Worm (Caenorhabditis elegans): ENCODE data around the gene cpt-6.

cpt-6 gene

ce11 chrV:6458302-6458998, 35.3 kb downstream of the cpt-6 start:
- TF ChIP-seq sea-1 (GFP tag; conservative IDR thresholded peaks at IDR 0.05) (no peak), pes-1 (GFP tag; IDR thresholded peaks at IDR 0.05) (no peak), ceh-13 (GFP tag; optimal IDR thresholded peaks at IDR 0.05) (no peak), hmg-4 (GFP tag; optimal IDR thresholded peaks at IDR 0.05) (no peak), tbx-37 (GFP tag; conservative IDR thresholded peaks at IDR 0.05) (no peak), flt-1 (GFP tag; IDR thresholded peaks at IDR 0.05) (no peak), F13C5.2 (tag; optimal IDR thresholded peaks at IDR 0.05) (no peak), hmbx-1 (tag; optimal IDR thresholded peaks at IDR 0.05) (no peak), tra-4 (tag; optimal IDR thresholded peaks at IDR 0.05) (no peak), scrt-1 (GFP tag; IDR thresholded peaks at IDR 0.05) (no peak), ceh-36 (tag; optimal IDR thresholded peaks at IDR 0.05) (no peak), hnd-1 (tag; optimal IDR thresholded peaks at IDR 0.05) (no peak), B0310.2 (tag; optimal IDR thresholded peaks at IDR 0.05) (no peak), aly-1 (tag; optimal IDR thresholded peaks at IDR 0.05) (no peak), ets-7 (tag; optimal IDR thresholded peaks at IDR 0.05) (no peak)

ce11 chrV:6456903-6457302, 36.8 kb downstream of the cpt-6 start:
- no peak for TF ChIP-seq ets-7 (tag; optimal IDR thresholded peaks at IDR 0.05)
- no peak for TF ChIP-seq scrt-1 (GFP tag; IDR thresholded peaks at IDR 0.05)
- no peak for TF ChIP-seq tbx-37 (GFP tag; conservative IDR thresholded peaks at IDR 0.05)
- TF ChIP-seq flt-1 (GFP tag; IDR thresholded peaks at IDR 0.05), result no peak
- TF ChIP-seq tra-4 (tag; optimal IDR thresholded peaks at IDR 0.05), result no peak
- TF ChIP-seq F13C5.2 (tag; optimal IDR thresholded peaks at IDR 0.05), result no peak
- no peak for TF ChIP-seq sea-1 (GFP tag; conservative IDR thresholded peaks at IDR 0.05)
- no peak for TF ChIP-seq ceh-13 (GFP tag; optimal IDR thresholded peaks at IDR 0.05)
- no peak for TF ChIP-seq ama-1 (optimal IDR thresholded peaks at IDR 0.05)
- TF ChIP-seq pes-1 (GFP tag; IDR thresholded peaks at IDR 0.05), result no peak
- no peak for TF ChIP-seq B0310.2 (tag; optimal IDR thresholded peaks at IDR 0.05)
- TF ChIP-seq hmg-4 (GFP tag; optimal IDR thresholded peaks at IDR 0.05), result no peak
- no peak for TF ChIP-seq ceh-36 (tag; optimal IDR thresholded peaks at IDR 0.05)

- TF ChIP-seq hnd-1 (tag; optimal IDR thresholded peaks at IDR 0.05), result no peak
- TF ChIP-seq sea-1 (GFP tag; conservative IDR thresholded peaks at IDR 0.05), result no peak
- TF ChIP-seq aly-1 (tag; optimal IDR thresholded peaks at IDR 0.05), result no peak
- TF ChIP-seq tbx-11 (GFP tag; IDR thresholded peaks at IDR 0.05), result no peak
These were observed 40.6 kb downstream of the cpt-6 start, which contains the start of gene acl-9 for ce11 chrV:6453122-6453521. acl-9 (plus strand) TSS chrV:6453226.

- no peak for TF ChIP-seq sea-1 (GFP tag; conservative IDR thresholded peaks at IDR 0.05)
- TF ChIP-seq hmbx-1 (tag; optimal IDR thresholded peaks at IDR 0.05), result no peak
- TF ChIP-seq hmg-4 (GFP tag; optimal IDR thresholded peaks at IDR 0.05), result no peak
- TF ChIP-seq ets-7 (tag; optimal IDR thresholded peaks at IDR 0.05), result no peak
- TF ChIP-seq tbx-37 (GFP tag; conservative IDR thresholded peaks at IDR 0.05), result no peak
- TF ChIP-seq B0310.2 (tag; optimal IDR thresholded peaks at IDR 0.05), result no peak
- TF ChIP-seq ama-1 (optimal IDR thresholded peaks at IDR 0.05), result no peak
- no peak for TF ChIP-seq aly-1 (tag; optimal IDR thresholded peaks at IDR 0.05)
- TF ChIP-seq pes-1 (GFP tag; IDR thresholded peaks at IDR 0.05), result no peak
- TF ChIP-seq tbx-11 (GFP tag; IDR thresholded peaks at IDR 0.05), result no peak
- no peak for TF ChIP-seq ceh-36 (tag; optimal IDR thresholded peaks at IDR 0.05)
- no peak for TF ChIP-seq tra-4 (tag; optimal IDR thresholded peaks at IDR 0.05)
- TF ChIP-seq scrt-1 (GFP tag; IDR thresholded peaks at IDR 0.05), result no peak
- no peak for TF ChIP-seq F13C5.2 (tag; optimal IDR thresholded peaks at IDR 0.05)
- no peak for TF ChIP-seq ceh-13 (GFP tag; optimal IDR thresholded peaks at IDR 0.05)
- no peak for TF ChIP-seq flt-1 (GFP tag; IDR thresholded peaks at IDR 0.05)
- no peak for TF ChIP-seq hnd-1 (tag; optimal IDR thresholded peaks at IDR 0.05)
These were observed 43.4 kb downstream of the cpt-6 start, which contains the start of gene acl-8 for ce11 chrV:6450129-6451011. acl-8 (plus strand) TSS chrV:6450870.

- TF ChIP-seq pes-1 (GFP tag; IDR thresholded peaks at IDR 0.05) (no peak), sea-1 (GFP tag; conservative IDR thresholded peaks at IDR 0.05) (no peak), scrt-1 (GFP tag; IDR thresholded peaks at IDR 0.05) (no peak), ama-1 (optimal IDR thresholded peaks at IDR 0.05) (no peak), hmbx-1 (tag; optimal IDR thresholded peaks at IDR 0.05) (no peak), tbx-37 (GFP tag; conservative IDR thresholded peaks at IDR 0.05) (no peak), ceh-36 (tag; optimal IDR thresholded peaks at IDR 0.05) (no peak), tbx-11 (GFP tag; IDR thresholded peaks at IDR 0.05) (no peak), ets-7 (tag; optimal IDR thresholded peaks at IDR 0.05) (no peak), ceh-13 (GFP tag; optimal IDR thresholded peaks at IDR 0.05) (no peak), hmg-4 (GFP tag; optimal IDR thresholded peaks at IDR 0.05) (no peak), flt-1 (GFP tag; IDR thresholded peaks at IDR 0.05) (no peak), F13C5.2 (tag; optimal IDR thresholded peaks at IDR 0.05) (no peak), hnd-1 (tag; optimal IDR thresholded peaks at IDR 0.05) (no peak), aly-1 (tag; optimal IDR thresholded peaks at IDR 0.05) (no peak)
These were observed 45.4 kb downstream of the cpt-6 start, which contains the start of gene fbxa-196 for ce11 chrV:6448356-6448755. fbxa-196 (plus strand) TSS chrV:6448656.

- TF ChIP-seq ets-7 (tag; optimal IDR thresholded peaks at IDR 0.05) (no peak), tbx-37 (GFP tag; conservative IDR thresholded peaks at IDR 0.05) (no peak), sea-1 (GFP tag; conservative IDR thresholded peaks at IDR 0.05) (no peak), F13C5.2 (tag; optimal IDR thresholded peaks at IDR 0.05) (no peak), tra-4 (tag; optimal IDR thresholded peaks at IDR 0.05) (no peak), flt-1 (GFP tag; IDR thresholded peaks at IDR 0.05) (no peak)
These were observed 51.7 kb downstream of the cpt-6 start, which contains the start of gene T05H4.3 for ce11 chrV:6442037-6442436. T05H4.3 (plus strand) TSS chrV:6442337.

- TF ChIP-seq hmbx-1 (tag; optimal IDR thresholded peaks at IDR 0.05) (no peak), ceh-36 (tag; optimal IDR thresholded peaks at IDR 0.05) (no peak), sea-1 (GFP tag; conservative IDR thresholded peaks at IDR 0.05) (no peak), ceh-13 (GFP tag; optimal IDR thresholded peaks at IDR 0.05) (no peak), flt-1 (GFP tag; IDR thresholded peaks at IDR 0.05) (no peak), ets-7 (tag; optimal IDR thresholded peaks at IDR 0.05) (no peak), hnd-1 (tag; optimal IDR thresholded peaks at IDR 0.05) (no peak), hmg-4 (GFP tag; optimal IDR thresholded peaks at IDR 0.05) (no peak), ama-1 (optimal IDR thresholded peaks at IDR 0.05) (no peak), scrt-1 (GFP tag; IDR thresholded peaks at IDR 0.05) (no peak), tbx-11 (GFP tag; IDR thresholded peaks at IDR 0.05) (no peak), aly-1 (tag; optimal IDR thresholded peaks at IDR 0.05) (no peak)
These were observed 52.1 kb downstream of the cpt-6 start, which contains the start of gene T05H4.15 for ce11 chrV:6441613-6442012. T05H4.15 (minus strand) TSS chrV:6441713.

Data from whole organism, early embryonic.